6 worm cellular contexts compared by ENCODE assay signal in genomic region chrIV:8866092-8866491, ce11.
TF ChIP-seq lines count a peak whose summit lies in the region.

No protein-coding gene starts in this region.

TF ChIP-seq in whole organism, L1 larva, 84 proteins besides CTCF, POLR2A, EP300 and RAD21 (continued from another document and continues in another):
- TF ChIP-seq pag-3 (tag; optimal IDR thresholded peaks at IDR 0.05; lab: Kevin White, UChicago; ENCODE audit: borderline replicate concordance, insufficient read depth) (no peak), Y116A8C.19 (tag; optimal IDR thresholded peaks at IDR 0.05; lab: Kevin White, UChicago; ENCODE audit: borderline replicate concordance) (no peak), pax-3 (tag; optimal IDR thresholded peaks at IDR 0.05; lab: Kevin White, UChicago) (no peak), jun-1 (tag; optimal IDR thresholded peaks at IDR 0.05; lab: Kevin White, UChicago) (no peak), unc-130 (tag; optimal IDR thresholded peaks at IDR 0.05; lab: Kevin White, UChicago) (no peak), unc-30 (tag; optimal IDR thresholded peaks at IDR 0.05; lab: Kevin White, UChicago) (no peak), F16B12.6 (tag; optimal IDR thresholded peaks at IDR 0.05; lab: Kevin White, UChicago) (no peak), lin-13 (GFP tag; optimal IDR thresholded peaks at IDR 0.05; lab: Kevin White, UChicago) (no peak), mab-9 (GFP tag; IDR thresholded peaks at IDR 0.05; lab: Robert Waterston, UW) (no peak), fos-1 (tag; optimal IDR thresholded peaks at IDR 0.05; lab: Kevin White, UChicago) (no peak), pqm-1 (tag; optimal IDR thresholded peaks at IDR 0.05; lab: Kevin White, UChicago) (no peak), vab-15 (tag; optimal IDR thresholded peaks at IDR 0.05; lab: Kevin White, UChicago) (no peak), hlh-17 (GFP tag; optimal IDR thresholded peaks at IDR 0.05; lab: Kevin White, UChicago; ENCODE audit: borderline replicate concordance) (no peak), efl-1 (optimal IDR thresholded peaks at IDR 0.05; lab: Kevin White, UChicago) (peak; percentile 59 to 68), efl-1 (GFP tag; optimal IDR thresholded peaks at IDR 0.05 in 1 of 2; lab: Kevin White, UChicago) (peak; percentile 47 to 97), nhr-84 (tag; optimal IDR thresholded peaks at IDR 0.05; lab: Kevin White, UChicago) (no peak), lsy-2 (tag; optimal IDR thresholded peaks at IDR 0.05; lab: Kevin White, UChicago) (peak; percentile 27 to 52), unc-98 (GFP tag; IDR thresholded peaks at IDR 0.05; lab: Robert Waterston, UW) (no peak), ceh-8 (GFP tag; optimal IDR thresholded peaks at IDR 0.05; lab: Kevin White, UChicago) (no peak), C34B4.2 (tag; optimal IDR thresholded peaks at IDR 0.05; lab: Kevin White, UChicago) (no peak), aly-2 (tag; optimal IDR thresholded peaks at IDR 0.05; lab: Kevin White, UChicago) (no peak), ceh-63 (GFP tag; optimal IDR thresholded peaks at IDR 0.05; lab: Kevin White, UChicago) (no peak)

TF ChIP-seq in whole organism, L2 larva, 48 proteins besides CTCF, POLR2A, EP300 and RAD21 (continued from another document and continues in another):
- TF ChIP-seq unc-39 (tag; optimal IDR thresholded peaks at IDR 0.05; lab: Kevin White, UChicago) (no peak), nhr-237 (tag; optimal IDR thresholded peaks at IDR 0.05; lab: Kevin White, UChicago) (no peak), peb-1 (tag; optimal IDR thresholded peaks at IDR 0.05; lab: Kevin White, UChicago) (no peak), unc-62 (GFP tag; optimal IDR thresholded peaks at IDR 0.05; lab: Kevin White, UChicago) (no peak), unc-55 (GFP tag; optimal IDR thresholded peaks at IDR 0.05; lab: Kevin White, UChicago) (no peak), R02D3.7 (tag; optimal IDR thresholded peaks at IDR 0.05; lab: Kevin White, UChicago) (no peak), nhr-77 (tag; optimal IDR thresholded peaks at IDR 0.05; lab: Kevin White, UChicago) (no peak), skn-1 (tag; optimal IDR thresholded peaks at IDR 0.05; lab: Kevin White, UChicago) (no peak), gmeb-1 (tag; optimal IDR thresholded peaks at IDR 0.05; lab: Kevin White, UChicago) (peak; percentile 11), blmp-1 (tag; optimal IDR thresholded peaks at IDR 0.05; lab: Kevin White, UChicago; ENCODE audit: insufficient read depth) (peak; percentile 75), ztf-1 (GFP tag; conservative IDR thresholded peaks at IDR 0.05; lab: Robert Waterston, UW) (no peak), nhr-10 (tag; optimal IDR thresholded peaks at IDR 0.05; lab: Kevin White, UChicago) (no peak), ama-1 (optimal IDR thresholded peaks at IDR 0.05; lab: Kevin White, UChicago) (peak; percentile 35), snpc-4 (tag; optimal IDR thresholded peaks at IDR 0.05; lab: Kevin White, UChicago) (peak; percentile 29), lin-39 (tag; optimal IDR thresholded peaks at IDR 0.05; lab: Kevin White, UChicago) (no peak), lin-11 (tag; optimal IDR thresholded peaks at IDR 0.05; lab: Kevin White, UChicago) (no peak), mdl-1 (tag; optimal IDR thresholded peaks at IDR 0.05; lab: Kevin White, UChicago) (no peak), nhr-6 (tag; optimal IDR thresholded peaks at IDR 0.05; lab: Kevin White, UChicago) (no peak), ZK546.5 (tag; optimal IDR thresholded peaks at IDR 0.05; lab: Kevin White, UChicago) (no peak), ztf-11 (tag; optimal IDR thresholded peaks at IDR 0.05; lab: Kevin White, UChicago) (no peak), nhr-23 (tag; optimal IDR thresholded peaks at IDR 0.05; lab: Kevin White, UChicago) (no peak), alr-1 (tag; optimal IDR thresholded peaks at IDR 0.05; lab: Kevin White, UChicago) (no peak), ceh-16 (tag; optimal IDR thresholded peaks at IDR 0.05; lab: Kevin White, UChicago) (no peak), nhr-25 (tag; optimal IDR thresholded peaks at IDR 0.05; lab: Kevin White, UChicago) (peak; percentile 71)

TF ChIP-seq in whole organism, L3 larva, 47 proteins besides CTCF, POLR2A, EP300 and RAD21 (continued from another document and continues in another):
- peak; percentile 23 for TF ChIP-seq lsy-12 (tag; optimal IDR thresholded peaks at IDR 0.05; lab: Kevin White, UChicago)
- TF ChIP-seq nhr-76 (tag; optimal IDR thresholded peaks at IDR 0.05; lab: Kevin White, UChicago), result no peak
- TF ChIP-seq nhr-23 (tag; optimal IDR thresholded peaks at IDR 0.05; lab: Kevin White, UChicago), result peak; percentile 49
- TF ChIP-seq ztf-11 (tag; optimal IDR thresholded peaks at IDR 0.05; lab: Kevin White, UChicago), result no peak
- no peak for TF ChIP-seq nhr-77 (tag; optimal IDR thresholded peaks at IDR 0.05; lab: Kevin White, UChicago)
- TF ChIP-seq fkh-10 (GFP tag; optimal IDR thresholded peaks at IDR 0.05; lab: Kevin White, UChicago), result no peak
- peak; percentile 16 for TF ChIP-seq jun-1 (tag; optimal IDR thresholded peaks at IDR 0.05; lab: Kevin White, UChicago)
- TF ChIP-seq ceh-28 (tag; optimal IDR thresholded peaks at IDR 0.05; lab: Kevin White, UChicago), result no peak
- no peak for TF ChIP-seq skn-1 (tag; optimal IDR thresholded peaks at IDR 0.05; lab: Kevin White, UChicago)
- no peak for TF ChIP-seq nhr-11 (tag; optimal IDR thresholded peaks at IDR 0.05; lab: Kevin White, UChicago)
- TF ChIP-seq R02D3.7 (tag; optimal IDR thresholded peaks at IDR 0.05; lab: Kevin White, UChicago), result no peak
- no peak for TF ChIP-seq ztf-4 (tag; optimal IDR thresholded peaks at IDR 0.05; lab: Kevin White, UChicago)
- peak; percentile 95 for TF ChIP-seq nhr-25 (tag; optimal IDR thresholded peaks at IDR 0.05; lab: Kevin White, UChicago)
- TF ChIP-seq lin-39 (tag; optimal IDR thresholded peaks at IDR 0.05; lab: Kevin White, UChicago), result peak; percentile 49
- TF ChIP-seq ama-1 (optimal IDR thresholded peaks at IDR 0.05; lab: Kevin White, UChicago), result peak; percentile 57
- no peak for TF ChIP-seq eor-1 (tag; optimal IDR thresholded peaks at IDR 0.05; lab: Kevin White, UChicago)
- TF ChIP-seq pha-4 (tag; optimal IDR thresholded peaks at IDR 0.05; lab: Kevin White, UChicago), result peak; percentile 81
- TF ChIP-seq ceh-16 (tag; optimal IDR thresholded peaks at IDR 0.05; lab: Kevin White, UChicago), result no peak
- no peak for TF ChIP-seq unc-39 (tag; optimal IDR thresholded peaks at IDR 0.05; lab: Kevin White, UChicago)
- no peak for TF ChIP-seq nhr-12 (tag; optimal IDR thresholded peaks at IDR 0.05; lab: Kevin White, UChicago)
- TF ChIP-seq egl-27 (tag; optimal IDR thresholded peaks at IDR 0.05; lab: Kevin White, UChicago), result no peak
- TF ChIP-seq sea-2 (GFP tag; optimal IDR thresholded peaks at IDR 0.05; lab: Kevin White, UChicago), result no peak
- no peak for TF ChIP-seq elt-1 (tag; optimal IDR thresholded peaks at IDR 0.05; lab: Kevin White, UChicago)
- TF ChIP-seq fos-1 (tag; optimal IDR thresholded peaks at IDR 0.05; lab: Kevin White, UChicago), result peak; percentile 37
- no peak for TF ChIP-seq aly-2 (tag; optimal IDR thresholded peaks at IDR 0.05; lab: Kevin White, UChicago)

TF ChIP-seq in whole organism, L4 larva, 104 proteins besides CTCF, POLR2A, EP300 and RAD21 (continued from another document and continues in another):
- TF ChIP-seq mep-1 (tag; optimal IDR thresholded peaks at IDR 0.05; lab: Kevin White, UChicago) (peak; percentile 83), unc-130 (GFP tag; optimal IDR thresholded peaks at IDR 0.05; lab: Kevin White, UChicago) (no peak), cey-2 (tag; optimal IDR thresholded peaks at IDR 0.05; lab: Kevin White, UChicago; ENCODE audit: borderline replicate concordance, insufficient read depth) (peak; percentile 2), F26F4.8 (GFP tag; conservative IDR thresholded peaks at IDR 0.05; lab: Robert Waterston, UW) (no peak), F49E8.2 (tag; optimal IDR thresholded peaks at IDR 0.05; lab: Kevin White, UChicago; ENCODE audit: borderline replicate concordance) (no peak), daf-16 (GFP tag; optimal IDR thresholded peaks at IDR 0.05; lab: Kevin White, UChicago) (peak in 1 of 2 experiments; percentile 92), daf-16 (tag; optimal IDR thresholded peaks at IDR 0.05; lab: Kevin White, UChicago) (peak; percentile 63), mxl-3 (GFP tag; optimal IDR thresholded peaks at IDR 0.05; lab: Kevin White, UChicago) (peak; percentile 85), egl-43 (GFP tag; IDR thresholded peaks at IDR 0.05; lab: Robert Waterston, UW) (no peak), fkh-10 (GFP tag; optimal IDR thresholded peaks at IDR 0.05; lab: Kevin White, UChicago) (no peak), ztf-7 (tag; optimal IDR thresholded peaks at IDR 0.05; lab: Kevin White, UChicago) (no peak), ceh-20 (GFP tag; IDR thresholded peaks at IDR 0.05; lab: Robert Waterston, UW) (peak; percentile 86), mxl-2 (GFP tag; conservative IDR thresholded peaks at IDR 0.05; lab: Robert Waterston, UW) (no peak), rbr-2 (tag; optimal IDR thresholded peaks at IDR 0.05; lab: Kevin White, UChicago) (peak; percentile 46), mdt-29 (GFP tag; IDR thresholded peaks at IDR 0.05; lab: Robert Waterston, UW) (no peak), hlh-30 (tag; optimal IDR thresholded peaks at IDR 0.05; lab: Kevin White, UChicago; ENCODE audit: insufficient read depth) (peak; percentile 79), egl-27 (tag; optimal IDR thresholded peaks at IDR 0.05; lab: Kevin White, UChicago) (no peak), lsy-2 (tag; optimal IDR thresholded peaks at IDR 0.05; lab: Kevin White, UChicago) (peak in 1 of 2 experiments; percentile 62), tag-97 (GFP tag; IDR thresholded peaks at IDR 0.05; lab: Robert Waterston, UW) (no peak), spr-1 (tag; optimal IDR thresholded peaks at IDR 0.05; lab: Kevin White, UChicago) (no peak), aha-1 (tag; lab: Kevin White, UChicago) (peak; percentile 98), php-3 (GFP tag; IDR thresholded peaks at IDR 0.05; lab: Robert Waterston, UW) (0 out of 2 replicates have a peak, but pooled peaks have one; percentile 35), nhr-25 (tag; optimal IDR thresholded peaks at IDR 0.05; lab: Kevin White, UChicago; ENCODE audit: borderline replicate concordance, insufficient read depth) (peak; percentile 2)

TF ChIP-seq in whole organism, late embryonic, 69 proteins besides CTCF, POLR2A, EP300 and RAD21 (continued from another document):
- TF ChIP-seq tbx-7 (tag; optimal IDR thresholded peaks at IDR 0.05; lab: Kevin White, UChicago) (no peak), sox-2 (GFP tag; IDR thresholded peaks at IDR 0.05; lab: Robert Waterston, UW) (no peak), K02D7.2 (tag; optimal IDR thresholded peaks at IDR 0.05; lab: Kevin White, UChicago) (no peak), unc-55 (GFP tag; optimal IDR thresholded peaks at IDR 0.05; lab: Kevin White, UChicago) (peak; percentile 78), ceh-24 (tag; optimal IDR thresholded peaks at IDR 0.05; lab: Kevin White, UChicago) (no peak), ceh-30 (tag; optimal IDR thresholded peaks at IDR 0.05; lab: Kevin White, UChicago) (no peak), sox-4 (tag; optimal IDR thresholded peaks at IDR 0.05; lab: Kevin White, UChicago) (no peak), ceh-6 (GFP tag; optimal IDR thresholded peaks at IDR 0.05; lab: Kevin White, UChicago) (no peak), syd-9 (tag; optimal IDR thresholded peaks at IDR 0.05; lab: Kevin White, UChicago) (no peak), ceh-48 (tag; optimal IDR thresholded peaks at IDR 0.05; lab: Kevin White, UChicago) (no peak), sdc-2 (tag; optimal IDR thresholded peaks at IDR 0.05; lab: Kevin White, UChicago) (no peak), hlh-15 (tag; optimal IDR thresholded peaks at IDR 0.05; lab: Kevin White, UChicago) (no peak), ceh-9 (tag; optimal IDR thresholded peaks at IDR 0.05; lab: Kevin White, UChicago) (no peak), ref-2 (tag; optimal IDR thresholded peaks at IDR 0.05; lab: Kevin White, UChicago) (no peak), pax-1 (tag; optimal IDR thresholded peaks at IDR 0.05; lab: Kevin White, UChicago) (no peak), ceh-18 (tag; optimal IDR thresholded peaks at IDR 0.05; lab: Kevin White, UChicago) (peak; percentile 72), C38D4.7 (GFP tag; optimal IDR thresholded peaks at IDR 0.05; lab: Kevin White, UChicago) (no peak), ceh-14 (tag; optimal IDR thresholded peaks at IDR 0.05; lab: Kevin White, UChicago) (no peak), fax-1 (tag; optimal IDR thresholded peaks at IDR 0.05; lab: Kevin White, UChicago) (no peak), ceh-45 (GFP tag; IDR thresholded peaks at IDR 0.05; lab: Robert Waterston, UW) (no peak), elt-2 (tag; optimal IDR thresholded peaks at IDR 0.05; lab: Kevin White, UChicago) (no peak), ceh-2 (tag; optimal IDR thresholded peaks at IDR 0.05; lab: Kevin White, UChicago) (no peak), ahr-1 (tag; optimal IDR thresholded peaks at IDR 0.05; lab: Kevin White, UChicago) (no peak)
TF ChIP-seq in whole organism, late embryonic: peak in this region for 5.

TF ChIP-seq in whole organism, young adult, 124 proteins besides CTCF, POLR2A, EP300 and RAD21 (continued from another document):
- TF ChIP-seq F23B12.7 (tag; optimal IDR thresholded peaks at IDR 0.05; lab: Kevin White, UChicago; ENCODE audit: insufficient read depth) (peak; percentile 68), madf-10 (tag; optimal IDR thresholded peaks at IDR 0.05; lab: Kevin White, UChicago) (peak; percentile 23), madf-3 (GFP tag; IDR thresholded peaks at IDR 0.05; lab: Robert Waterston, UW) (no peak), Y53G8AR.9 (GFP tag; conservative IDR thresholded peaks at IDR 0.05; lab: Robert Waterston, UW) (no peak), sea-2 (GFP tag; IDR thresholded peaks at IDR 0.05; lab: Robert Waterston, UW) (no peak), atf-7 (tag; optimal IDR thresholded peaks at IDR 0.05; lab: Kevin White, UChicago) (peak; percentile 17), let-607 (tag; optimal IDR thresholded peaks at IDR 0.05; lab: Kevin White, UChicago) (peak; percentile 74 to 90), ets-4 (GFP tag; optimal IDR thresholded peaks at IDR 0.05; lab: Kevin White, UChicago) (peak; percentile 68), B0336.3 (GFP tag; IDR thresholded peaks at IDR 0.05; lab: Robert Waterston, UW) (peak; percentile 55), snpc-4 (GFP tag; optimal IDR thresholded peaks at IDR 0.05; lab: Kevin White, UChicago) (no peak), snpc-4 (tag; optimal IDR thresholded peaks at IDR 0.05; lab: Kevin White, UChicago) (peak in 2 of 4 experiments; percentile 30 to 41), Y79H2A.3 (GFP tag; conservative IDR thresholded peaks at IDR 0.05; lab: Robert Waterston, UW) (no peak), pbrm-1 (GFP tag; IDR thresholded peaks at IDR 0.05; lab: Robert Waterston, UW) (no peak), nfyb-1 (GFP tag; IDR thresholded peaks at IDR 0.05; lab: Robert Waterston, UW) (peak; percentile 61), ztf-3 (GFP tag; optimal IDR thresholded peaks at IDR 0.05; lab: Kevin White, UChicago) (no peak), ztf-26 (tag; optimal IDR thresholded peaks at IDR 0.05; lab: Kevin White, UChicago) (peak; percentile 67), C17E4.6 (GFP tag; IDR thresholded peaks at IDR 0.05; lab: Robert Waterston, UW) (no peak), snpc-1.3 (tag; optimal IDR thresholded peaks at IDR 0.05; lab: Kevin White, UChicago; ENCODE audit: insufficient read depth) (peak; percentile 33), efl-1 (GFP tag; optimal IDR thresholded peaks at IDR 0.05; lab: Kevin White, UChicago) (peak; percentile 17), attf-5 (GFP tag; optimal IDR thresholded peaks at IDR 0.05; lab: Kevin White, UChicago) (peak; percentile 63), Y56A3A.18 (GFP tag; IDR thresholded peaks at IDR 0.05; lab: Robert Waterston, UW) (peak; percentile 77; the same call in 1 of the 2 replicates), ZK185.1 (tag; optimal IDR thresholded peaks at IDR 0.05; lab: Kevin White, UChicago; ENCODE audit: poor library complexity, severe bottlenecking) (peak; percentile 17)
